Worm (Caenorhabditis elegans) whole organism, early embryonic: Measurements from ENCODE around the gene Y39B6A.33.

Experiments
- F13C5.2 ChIP-seq: sonication (generic microtip); optimal IDR thresholded peaks from 2 replicates; lab custom pipeline; 2017; ENCODE audit warnings: mild to moderate bottlenecking, missing genetic modification characterization, inconsistent platforms, missing compliant biosample characterization
- aly-1 ChIP-seq: sonication (generic microtip); optimal IDR thresholded peaks from 2 replicates; lab custom pipeline; 2016; ENCODE audit warnings: missing genetic modification characterization, missing compliant biosample characterization
- ama-1 ChIP-seq: fragments of 150-350 bp; optimal IDR thresholded peaks from 2 replicates; lab custom pipeline; 2014
- ceh-13 ChIP-seq: fragments of 200-800 bp; sonication (Bioruptor generic); optimal IDR thresholded peaks from 2 replicates; lab custom pipeline; 2018; ENCODE audit warnings: mild to moderate bottlenecking, missing genetic modification characterization, missing compliant biosample characterization
- ceh-36 ChIP-seq: sonication (generic microtip); optimal IDR thresholded peaks from 2 replicates; lab custom pipeline; 2016; ENCODE audit warnings: missing genetic modification characterization, inconsistent platforms, missing compliant biosample characterization
- ets-7 ChIP-seq: sonication (generic microtip); optimal IDR thresholded peaks from 2 replicates; lab custom pipeline; 2016; ENCODE audit warnings: missing genotype, missing genetic modification characterization, missing compliant biosample characterization
- flt-1 ChIP-seq: fragments of 200-800 bp; sonication (Bioruptor generic); IDR thresholded peaks from 2 replicates; pipeline ENCODE4 v1.3.6; 2022; ENCODE audit warnings: missing genetic modification characterization, missing compliant biosample characterization
- hmg-4 ChIP-seq: fragments of 200-800 bp; sonication (Bioruptor generic); optimal IDR thresholded peaks from 2 replicates; lab custom pipeline; 2018; ENCODE audit warnings: mild to moderate bottlenecking, missing genetic modification characterization, missing compliant biosample characterization
- hnd-1 ChIP-seq: sonication (generic microtip); optimal IDR thresholded peaks from 2 replicates; lab custom pipeline; 2016; ENCODE audit warnings: missing genetic modification characterization, missing compliant biosample characterization
- pes-1 ChIP-seq: fragments of 200-800 bp; sonication (Bioruptor generic); IDR thresholded peaks from 2 replicates; pipeline ENCODE4 v1.3.6; 2022; ENCODE audit warnings: missing genetic modification reagents, missing genetic modification characterization, missing compliant biosample characterization
- scrt-1 ChIP-seq: fragments of 200-800 bp; sonication (Bioruptor generic); IDR thresholded peaks from 2 replicates; pipeline ENCODE4 v1.3.6; 2022; ENCODE audit warnings: missing genetic modification characterization, missing compliant biosample characterization
- sea-1 ChIP-seq: fragments of 200-800 bp; sonication (Bioruptor generic); conservative IDR thresholded peaks from 2 replicates; pipeline ENCODE4 v1.3.6; 2022; ENCODE audit warnings: missing genetic modification characterization, missing compliant biosample characterization
- tbx-37 ChIP-seq: fragments of 200-800 bp; sonication (Bioruptor generic); conservative IDR thresholded peaks from 2 replicates; pipeline ENCODE4 v1.3.6; 2022; ENCODE audit warnings: missing genetic modification reagents, missing genetic modification characterization, missing compliant biosample characterization

- TF ChIP-seq flt-1 (GFP tag; lab: Robert Waterston, UW): no peak
- TF ChIP-seq ets-7 (tag; lab: Kevin White, UChicago): no peak
- no peak for TF ChIP-seq aly-1 (tag; lab: Kevin White, UChicago)
- TF ChIP-seq ama-1 (lab: Kevin White, UChicago): no peak
- no peak for TF ChIP-seq ceh-13
- TF ChIP-seq pes-1 (GFP tag; lab: Robert Waterston, UW): no peak
- TF ChIP-seq sea-1 (GFP tag; lab: Robert Waterston, UW): no peak
- no peak for TF ChIP-seq ceh-36 (tag; lab: Kevin White, UChicago)
- TF ChIP-seq tbx-37 (GFP tag; lab: Robert Waterston, UW): no peak
- TF ChIP-seq hnd-1 (tag; lab: Kevin White, UChicago): no peak
- TF ChIP-seq F13C5.2 (tag; lab: Kevin White, UChicago): no peak
- TF ChIP-seq scrt-1 (GFP tag; lab: Robert Waterston, UW): no peak
- no peak for TF ChIP-seq hmg-4 (GFP tag; lab: Kevin White, UChicago)
These were observed 45.7 kb downstream of the Y39B6A.33 start for ce11 chrV:19047442-19047841.
